Worm (Caenorhabditis elegans) whole organism, L4 larva: ENCODE results near the gene F28H6.6.
A peak's percentile ranks its signal among the peaks of the same experiment; 100 is the strongest.

Experiments
- D1046.2 ChIP-seq: fragments of 200-800 bp; sonication (Bioruptor generic); IDR thresholded peaks from 2 replicates; pipeline ENCODE4 v1.3.6; 2022; ENCODE audit warnings: missing genetic modification characterization, missing compliant biosample characterization
- F44E2.7 ChIP-seq: fragments of 200-800 bp; sonication (Bioruptor generic); IDR thresholded peaks from 2 replicates; pipeline ENCODE4 v2.1.2; 2022; ENCODE audit warnings: missing genetic modification characterization, missing compliant biosample characterization
- R02D3.7 ChIP-seq: fragments of 150-350 bp; sonication (generic microtip); optimal IDR thresholded peaks from 3 replicates; lab custom pipeline; 2014; ENCODE audit warnings: missing biosample characterization, missing genetic modification characterization
- Y75B8A.6 ChIP-seq: fragments of 200-800 bp; sonication (Bioruptor generic); IDR thresholded peaks from 2 replicates; pipeline ENCODE4 v1.3.6; 2022; ENCODE audit warnings: missing genetic modification reagents, missing genetic modification characterization, missing compliant biosample characterization
- ZK546.5 ChIP-seq, 2 experiments: sonication (generic microtip); optimal IDR thresholded peaks; 2 replicates each; lab custom pipeline; 2017; ENCODE audit warnings: missing biosample characterization in 2 of 2, missing genetic modification characterization in 2 of 2
- aha-1 ChIP-seq: fragments of 150-350 bp; peaks from one replicate; lab custom pipeline; 2014; ENCODE audit warnings: missing biosample characterization, missing genetic modification characterization
- ama-1 ChIP-seq: fragments of 150-350 bp; optimal IDR thresholded peaks from 2 replicates; lab custom pipeline; 2014; ENCODE audit warnings: inconsistent platforms, mixed read lengths
- ceh-20 ChIP-seq: fragments of 200-800 bp; sonication (Bioruptor generic); IDR thresholded peaks from 2 replicates; pipeline ENCODE4 v1.3.6; 2022; ENCODE audit warnings: missing genetic modification reagents, missing genetic modification characterization, missing compliant biosample characterization
- ceh-32 ChIP-seq: sonication (generic microtip); optimal IDR thresholded peaks from 2 replicates; lab custom pipeline; 2016; ENCODE audit warnings: mild to moderate bottlenecking, missing genetic modification characterization, missing compliant biosample characterization; ENCODE audit not compliant: poor library complexity
- ceh-44 ChIP-seq: fragments of 200-800 bp; sonication (Bioruptor generic); IDR thresholded peaks from 2 replicates; pipeline ENCODE4 v1.3.6; 2022; ENCODE audit warnings: missing genetic modification reagents, missing genetic modification characterization, missing compliant biosample characterization
- ceh-82 ChIP-seq: sonication (generic microtip); optimal IDR thresholded peaks from 2 replicates; lab custom pipeline; 2017; ENCODE audit warnings: missing biosample characterization, missing genetic modification characterization
- ces-1 ChIP-seq: fragments of 150-350 bp; sonication (generic microtip); optimal IDR thresholded peaks from 4 replicates; lab custom pipeline; 2014; ENCODE audit warnings: missing biosample characterization, missing genetic modification reagents, missing genetic modification characterization
- cey-2 ChIP-seq: sonication (generic microtip); optimal IDR thresholded peaks from 3 replicates; lab custom pipeline; 2017; ENCODE audit warnings: missing genetic modification characterization, mild to moderate bottlenecking, missing compliant biosample characterization, antibody characterized with exemption, borderline replicate concordance; ENCODE audit not compliant: insufficient read depth
- ctbp-1 ChIP-seq: fragments of 200-800 bp; sonication (Bioruptor generic); IDR thresholded peaks from 2 replicates; pipeline ENCODE4 v1.3.6; 2022; ENCODE audit warnings: missing genetic modification reagents, missing genetic modification characterization, missing compliant biosample characterization
- dmd-8 ChIP-seq: fragments of 200-800 bp; sonication (Bioruptor generic); IDR thresholded peaks from 2 replicates; pipeline ENCODE4 v1.3.6; 2022; ENCODE audit warnings: missing genetic modification characterization, missing compliant biosample characterization
- duxl-1 ChIP-seq: sonication (generic microtip); optimal IDR thresholded peaks from 2 replicates; lab custom pipeline; 2016; ENCODE audit warnings: mild to moderate bottlenecking, missing genetic modification characterization, moderate library complexity, missing compliant biosample characterization; ENCODE audit not compliant: poor library complexity
- egl-27 ChIP-seq: sonication (generic microtip); optimal IDR thresholded peaks from 3 replicates; lab custom pipeline; 2017; ENCODE audit warnings: missing biosample characterization, missing genetic modification reagents, missing genetic modification characterization
- egl-43 ChIP-seq: fragments of 200-800 bp; sonication (Bioruptor generic); IDR thresholded peaks from 2 replicates; pipeline ENCODE4 v1.3.6; 2022; ENCODE audit warnings: missing genetic modification reagents, missing genetic modification characterization, missing compliant biosample characterization
- fos-1 ChIP-seq: fragments of 150-350 bp; optimal IDR thresholded peaks from 2 replicates; lab custom pipeline; 2014; ENCODE audit warnings: missing biosample characterization, missing genetic modification characterization
- hlh-30 ChIP-seq: sonication (generic microtip); optimal IDR thresholded peaks from 2 replicates; lab custom pipeline; 2017; ENCODE audit warnings: antibody characterized with exemption, mild to moderate bottlenecking, missing genetic modification characterization, missing compliant biosample characterization; ENCODE audit not compliant: insufficient read depth
- hmg-1.1 ChIP-seq: fragments of 200-800 bp; sonication (Bioruptor generic); IDR thresholded peaks from 2 replicates; pipeline ENCODE4 v1.3.6; 2022; ENCODE audit warnings: missing genetic modification reagents, missing genetic modification characterization, missing compliant biosample characterization
- lin-15B ChIP-seq: fragments of 150-350 bp; sonication (generic microtip); optimal IDR thresholded peaks from 3 replicates; lab custom pipeline; 2014; ENCODE audit warnings: missing biosample characterization, missing genetic modification characterization
- lin-29 ChIP-seq: fragments of 200-800 bp; sonication (Bioruptor generic); IDR thresholded peaks from 2 replicates; pipeline ENCODE4 v1.3.6; 2022; ENCODE audit warnings: missing genetic modification reagents, missing genetic modification characterization, missing compliant biosample characterization
- lir-3 ChIP-seq: sonication (generic microtip); optimal IDR thresholded peaks from 2 replicates; lab custom pipeline; 2016; ENCODE audit warnings: mild to moderate bottlenecking, missing genetic modification characterization, missing compliant biosample characterization
- lsy-2 ChIP-seq, 2 experiments: fragments of 150-350 bp in 1 of 2; sonication (generic microtip) in 1 of 2; optimal IDR thresholded peaks; 2 replicates each; lab custom pipeline; 2014 to 2017; ENCODE audit warnings: missing biosample characterization in 2 of 2, missing genetic modification characterization in 2 of 2
- mes-2 ChIP-seq: sonication (generic microtip); optimal IDR thresholded peaks from 2 replicates; lab custom pipeline; 2016; ENCODE audit warnings: missing genotype, mild to moderate bottlenecking, missing genetic modification characterization, missing compliant biosample characterization; ENCODE audit not compliant: poor library complexity, severe bottlenecking
- mxl-3 ChIP-seq: fragments of 200-800 bp; sonication (Bioruptor generic); optimal IDR thresholded peaks from 2 replicates; lab custom pipeline; 2018; ENCODE audit warnings: mild to moderate bottlenecking, missing genetic modification characterization, missing compliant biosample characterization
- nhr-48 ChIP-seq: sonication (generic microtip); optimal IDR thresholded peaks from 2 replicates; lab custom pipeline; 2016; ENCODE audit warnings: mild to moderate bottlenecking, missing genetic modification characterization, missing compliant biosample characterization
- php-3 ChIP-seq: fragments of 200-800 bp; sonication (Bioruptor generic); IDR thresholded peaks from 2 replicates; pipeline ENCODE4 v1.3.6; 2022; ENCODE audit warnings: missing genetic modification reagents, missing genetic modification characterization, missing compliant biosample characterization
- pqm-1 ChIP-seq: sonication (generic microtip); optimal IDR thresholded peaks from 2 replicates; lab custom pipeline; 2017; ENCODE audit warnings: missing biosample characterization, missing genetic modification characterization
- skn-1 ChIP-seq: fragments of 150-350 bp; optimal IDR thresholded peaks from 2 replicates; lab custom pipeline; 2014; ENCODE audit warnings: missing biosample characterization, missing genetic modification characterization
- spr-1 ChIP-seq: sonication (generic microtip); optimal IDR thresholded peaks from 2 replicates; lab custom pipeline; 2016; ENCODE audit warnings: mild to moderate bottlenecking, missing genetic modification characterization, missing compliant biosample characterization
- spr-3 ChIP-seq: fragments of 200-800 bp; sonication (Bioruptor generic); optimal IDR thresholded peaks from 2 replicates; lab custom pipeline; 2018; ENCODE audit warnings: mild to moderate bottlenecking, missing genetic modification characterization, missing compliant biosample characterization
- tag-97 ChIP-seq: fragments of 200-800 bp; sonication (Bioruptor generic); IDR thresholded peaks from 2 replicates; pipeline ENCODE4 v1.3.6; 2022; ENCODE audit warnings: missing genetic modification characterization, missing compliant biosample characterization
- unc-39 ChIP-seq: sonication (generic microtip); optimal IDR thresholded peaks from 2 replicates; lab custom pipeline; 2017; ENCODE audit warnings: missing biosample characterization, missing genetic modification characterization
- unc-62 ChIP-seq, 3 experiments: fragments of 150-350 bp in 1 of 3; sonication (generic microtip); optimal IDR thresholded peaks in 2 of 3; peaks in 1 of 3; 1 replicate in 1 of 3; 2 replicates in 2 of 3; lab custom pipeline; 2014 to 2017; ENCODE audit warnings: missing biosample characterization in 3 of 3, missing genetic modification characterization in 3 of 3, missing genetic modification reagents in 3 of 3, missing genotype in 1 of 3
- vab-7 ChIP-seq: fragments of 200-800 bp; sonication (Bioruptor generic); IDR thresholded peaks from 2 replicates; pipeline ENCODE4 v1.3.6; 2022; ENCODE audit warnings: missing genetic modification reagents, missing genetic modification characterization, missing compliant biosample characterization
- zag-1 ChIP-seq: fragments of 150-350 bp; optimal IDR thresholded peaks from 2 replicates; lab custom pipeline; 2014; ENCODE audit warnings: missing biosample characterization, missing genetic modification characterization
- zip-2 ChIP-seq: fragments of 150-350 bp; optimal IDR thresholded peaks from 2 replicates; lab custom pipeline; 2014; ENCODE audit warnings: missing biosample characterization, missing genetic modification characterization
- ztf-7 ChIP-seq: fragments of 150-350 bp; optimal IDR thresholded peaks from 2 replicates; lab custom pipeline; 2014; ENCODE audit warnings: missing biosample characterization, missing genetic modification characterization

F28H6.6 gene

DNA sequence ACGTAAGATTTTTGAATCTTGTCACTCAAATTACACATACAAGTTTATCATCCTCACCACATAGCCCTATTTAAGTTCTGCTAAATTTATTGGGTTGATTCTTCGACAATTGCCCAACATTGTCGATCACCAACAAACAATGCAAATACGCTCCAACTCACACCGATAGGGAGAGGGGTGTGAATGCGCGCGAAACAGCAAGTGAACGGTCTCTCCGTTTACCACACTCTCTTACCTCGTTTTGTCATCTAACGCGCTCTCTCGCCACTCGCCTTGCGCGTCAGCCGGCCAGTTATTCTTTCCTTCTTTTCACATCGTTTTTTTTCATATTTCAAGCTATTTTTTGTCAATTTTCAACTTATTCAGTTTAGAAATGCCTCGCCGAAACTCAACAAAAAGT, 23.7 kb downstream of the F28H6.6 start, which contains the start of gene F16B12.6 (continued):
- TF ChIP-seq mxl-3 (peak; percentile 46), php-3 (GFP tag; lab: Robert Waterston, UW) (no peak), fos-1 (tag; lab: Kevin White, UChicago) (no peak), R02D3.7 (tag; lab: Kevin White, UChicago) (no peak), cey-2 (tag; lab: Kevin White, UChicago) (no peak), D1046.2 (no peak), ces-1 (GFP tag; lab: Kevin White, UChicago) (no peak), ceh-82 (tag; lab: Kevin White, UChicago) (no peak), ama-1 (lab: Kevin White, UChicago) (no peak), egl-27 (no peak), zag-1 (no peak), vab-7 (GFP tag; lab: Robert Waterston, UW) (no peak), skn-1 (tag; lab: Kevin White, UChicago) (no peak), ceh-20 (0 out of 2 replicates have a peak, but pooled peaks have one; percentile 52), F44E2.7 (GFP tag; lab: Robert Waterston, UW) (no peak), ceh-44 (GFP tag; lab: Robert Waterston, UW) (no peak), ceh-32 (no peak), lir-3 (tag; lab: Kevin White, UChicago) (no peak), mes-2 (peak; percentile 77), unc-39 (tag; lab: Kevin White, UChicago) (no peak), nhr-48 (tag; lab: Kevin White, UChicago) (no peak), hmg-1.1 (GFP tag; lab: Robert Waterston, UW) (peak; percentile 83), lin-15B (tag; lab: Kevin White, UChicago) (no peak), ZK546.5 (tag; optimal IDR thresholded peaks at IDR 0.05; lab: Kevin White, UChicago) (no peak), Y75B8A.6 (GFP tag; lab: Robert Waterston, UW) (no peak)

DNA sequence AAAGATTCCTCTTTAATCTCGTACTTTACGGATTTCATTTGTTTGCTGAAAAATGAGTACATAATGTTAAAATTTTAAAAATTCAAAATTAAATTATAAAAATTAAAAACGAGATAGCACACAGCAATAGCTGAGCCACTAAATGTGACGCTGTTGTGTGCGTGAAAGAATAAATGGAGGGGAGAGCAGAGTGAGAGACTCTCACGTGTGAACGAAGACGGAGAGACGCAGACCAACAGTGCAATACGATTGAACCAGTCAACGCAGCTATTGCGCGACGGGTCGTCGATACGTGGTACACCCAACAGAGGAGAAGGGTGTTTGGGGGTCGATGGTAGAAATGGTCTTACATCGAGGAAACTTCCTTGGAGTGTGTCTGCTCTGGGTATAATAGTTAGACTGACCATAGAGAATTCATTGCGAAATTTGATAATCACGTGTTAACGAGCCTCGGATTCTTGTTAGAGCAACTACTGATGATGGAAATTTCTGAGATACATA, 27.0 kb downstream of the F28H6.6 start, which contains the start of gene F16B12.4:
Gene F16B12.4 (minus strand): TSS at position 51 of the 501 bp plus-strand sequence.
- TF ChIP-seq ctbp-1 = no peak
- TF ChIP-seq hlh-30 (tag; lab: Kevin White, UChicago) = peak; percentile 66
- TF ChIP-seq dmd-8 (GFP tag; lab: Robert Waterston, UW) = peak; percentile 52; the same call in 1 of the 2 replicates
- TF ChIP-seq aha-1 (tag; lab: Kevin White, UChicago) = peak; percentile 96
- no peak for TF ChIP-seq spr-1 (tag; lab: Kevin White, UChicago)
- no peak for TF ChIP-seq lsy-2 (tag; optimal IDR thresholded peaks at IDR 0.05; lab: Kevin White, UChicago)
- TF ChIP-seq hmg-1.1 (GFP tag; lab: Robert Waterston, UW) = peak; percentile 53

DNA sequence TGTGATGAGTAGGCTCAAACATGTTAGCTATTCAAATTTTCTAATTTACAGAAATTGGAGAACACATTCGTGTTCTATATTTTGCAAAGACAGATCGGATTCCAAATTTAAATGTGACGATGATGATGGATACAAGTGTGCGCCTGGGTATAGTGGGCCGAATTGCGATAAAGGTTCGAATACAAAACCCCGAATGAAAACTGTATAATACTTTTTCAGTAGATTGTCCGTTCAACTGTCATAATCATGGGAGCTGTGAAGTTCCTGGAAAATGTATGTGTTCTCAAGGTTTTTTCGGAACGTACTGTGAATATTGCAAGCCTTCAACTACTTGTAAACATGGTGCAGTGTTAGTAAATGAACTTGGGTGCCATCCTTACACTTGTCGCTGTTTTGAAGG, 34.7 kb downstream of the F28H6.6 start:
- no peak for TF ChIP-seq ama-1 (lab: Kevin White, UChicago)
- peak in 1 of 2 experiments; percentile 84 for TF ChIP-seq unc-62 (GFP tag; optimal IDR thresholded peaks at IDR 0.05 in 1 of 2; lab: Kevin White, UChicago)
- TF ChIP-seq unc-62 (tag; optimal IDR thresholded peaks at IDR 0.05; lab: Kevin White, UChicago) = no peak

DNA sequence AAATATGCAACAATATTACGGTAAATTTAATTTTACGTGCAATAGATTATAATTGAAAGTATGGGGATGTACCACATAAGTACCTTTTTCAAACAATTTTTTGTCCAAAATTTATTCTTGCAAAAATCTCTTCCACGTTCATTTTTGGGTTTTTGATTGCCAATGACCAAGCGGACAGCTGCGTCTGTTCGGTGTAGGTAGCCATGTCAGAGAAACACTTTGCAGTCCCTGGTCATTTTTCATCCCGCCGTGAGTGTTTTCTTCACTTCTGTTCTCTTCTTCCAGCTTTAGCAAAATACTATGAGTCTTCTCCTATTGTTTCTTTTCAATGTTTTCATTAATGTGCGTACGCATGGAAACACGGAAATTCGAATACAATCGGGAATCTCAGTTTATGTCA, 35.6 kb downstream of the F28H6.6 start, which contains the start of gene dsl-4:
Gene dsl-4 (plus strand): TSS at position 301 of the 400 bp plus-strand sequence.
- TF ChIP-seq spr-3 (GFP tag; lab: Kevin White, UChicago) = no peak
- no peak for TF ChIP-seq egl-43 (GFP tag; lab: Robert Waterston, UW)
- TF ChIP-seq tag-97 = no peak
- no peak for TF ChIP-seq lin-15B (tag; lab: Kevin White, UChicago)
- TF ChIP-seq pqm-1 = no peak
- no peak for TF ChIP-seq unc-62 (GFP tag; optimal IDR thresholded peaks at IDR 0.05 in 1 of 2; lab: Kevin White, UChicago)
- TF ChIP-seq unc-62 (tag; optimal IDR thresholded peaks at IDR 0.05; lab: Kevin White, UChicago) = no peak
- no peak for TF ChIP-seq ctbp-1
- TF ChIP-seq ztf-7 (tag; lab: Kevin White, UChicago) = no peak
- TF ChIP-seq zip-2 (tag; lab: Kevin White, UChicago) = no peak
- no peak for TF ChIP-seq vab-7 (GFP tag; lab: Robert Waterston, UW)
- TF ChIP-seq spr-1 (tag; lab: Kevin White, UChicago) = no peak
- no peak for TF ChIP-seq lin-29 (GFP tag; lab: Robert Waterston, UW)
- no peak for TF ChIP-seq duxl-1 (tag; lab: Kevin White, UChicago)
- TF ChIP-seq ama-1 (lab: Kevin White, UChicago) = no peak
